Worm (Caenorhabditis elegans) whole organism, young adult: Measurements from ENCODE around the gene frpr-12.

Experiments used
- aptf-2 ChIP-seq: fragments of 200-800 bp; sonication (Bioruptor generic); conservative IDR thresholded peaks from 2 replicates; pipeline ENCODE4 v1.3.6; 2022; ENCODE audit warnings: missing genetic modification reagents, missing genetic modification characterization, missing compliant biosample characterization
- athp-1 ChIP-seq: sonication (generic microtip); optimal IDR thresholded peaks from 2 replicates; lab custom pipeline; 2017; ENCODE audit warnings: mild to moderate bottlenecking, missing genetic modification characterization, missing compliant biosample characterization
- hmg-20 ChIP-seq: fragments of 200-800 bp; sonication (Bioruptor generic); IDR thresholded peaks from 2 replicates; pipeline ENCODE4 v1.3.6; 2022; ENCODE audit warnings: missing genetic modification reagents, missing genetic modification characterization, missing compliant biosample characterization
- madf-3 ChIP-seq: fragments of 200-800 bp; sonication (Bioruptor generic); IDR thresholded peaks from 2 replicates; pipeline ENCODE4 v1.3.6; 2022; ENCODE audit warnings: missing genetic modification reagents, missing genetic modification characterization, missing compliant biosample characterization
- zim-3 ChIP-seq: sonication (generic microtip); optimal IDR thresholded peaks from 2 replicates; lab custom pipeline; 2017; ENCODE audit warnings: mild to moderate bottlenecking, missing genetic modification characterization, moderate library complexity, missing compliant biosample characterization

DNA sequence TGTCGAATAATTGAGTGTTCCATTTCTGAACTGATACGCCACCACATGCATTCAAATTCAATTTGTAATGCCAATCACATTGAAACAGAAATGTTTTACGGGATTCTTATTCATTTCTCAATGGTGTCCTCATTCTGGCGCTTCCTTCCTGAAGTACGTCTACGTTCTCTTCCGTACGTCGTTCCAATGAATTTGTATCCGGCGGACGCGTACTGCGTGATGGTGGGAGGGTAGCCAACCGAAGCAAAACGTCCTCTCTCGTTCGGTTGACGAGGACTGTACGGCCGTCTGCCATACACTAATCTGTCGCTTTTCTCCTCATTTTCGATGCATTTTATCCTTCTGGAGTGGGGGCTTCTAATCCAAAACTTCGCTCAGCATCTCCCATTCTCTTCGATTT is 47.1 kb downstream of the frpr-12 start:
- TF ChIP-seq athp-1 (tag; lab: Kevin White, UChicago) = no peak
- no peak for TF ChIP-seq hmg-20 (GFP tag; lab: Robert Waterston, UW)
- TF ChIP-seq aptf-2 = no peak
- no peak for TF ChIP-seq zim-3 (tag; lab: Kevin White, UChicago)
- TF ChIP-seq madf-3 (GFP tag; lab: Robert Waterston, UW) = 0 out of 2 replicates have a peak, but pooled peaks have one; percentile 9
